Worm (Caenorhabditis elegans): ENCODE data around the gene F08F8.10.

- TF ChIP-seq unc-62 (GFP tag; optimal IDR thresholded peaks at IDR 0.05) (no peak), snpc-4 (GFP tag; optimal IDR thresholded peaks at IDR 0.05) (no peak), snpc-4 (tag; optimal IDR thresholded peaks at IDR 0.05) (no peak), sea-2 (GFP tag; IDR thresholded peaks at IDR 0.05) (no peak), C17E4.6 (GFP tag; IDR thresholded peaks at IDR 0.05) (no peak), ztf-6 (GFP tag; IDR thresholded peaks at IDR 0.05) (no peak), attf-5 (GFP tag; optimal IDR thresholded peaks at IDR 0.05) (no peak), zfh-2 (GFP tag; conservative IDR thresholded peaks at IDR 0.05) (no peak), unc-130 (GFP tag; optimal IDR thresholded peaks at IDR 0.05) (no peak), ama-1 (optimal IDR thresholded peaks at IDR 0.05) (no peak), ama-1 (GFP tag; optimal IDR thresholded peaks at IDR 0.05) (no peak)
Measured at ce11 chrIII:7385929-7386328, 28.7 kb upstream of the F08F8.10 start, which contains the start of gene trd-1.
